Worm (Caenorhabditis elegans) whole organism, L2 larva: Measurements from ENCODE around the gene acs-22.

ENCODE experiments used
- C34F6.9 ChIP-seq: fragments of 150-350 bp; optimal IDR thresholded peaks from 2 replicates; lab custom pipeline; 2014; ENCODE audit warnings: missing biosample characterization, missing genetic modification characterization
- Y55F3AM.14 ChIP-seq: fragments of 200-800 bp; sonication (Bioruptor generic); optimal IDR thresholded peaks from 2 replicates; lab custom pipeline; 2018; ENCODE audit warnings: mild to moderate bottlenecking, missing genetic modification characterization, missing compliant biosample characterization
- ZK546.5 ChIP-seq: sonication (generic microtip); optimal IDR thresholded peaks from 2 replicates; lab custom pipeline; 2017; ENCODE audit warnings: missing biosample characterization, missing genetic modification characterization
- alr-1 ChIP-seq: fragments of 150-350 bp; optimal IDR thresholded peaks from 2 replicates; lab custom pipeline; 2014; ENCODE audit warnings: missing biosample characterization, missing genetic modification characterization
- ama-1 ChIP-seq: fragments of 150-350 bp; optimal IDR thresholded peaks from 2 replicates; lab custom pipeline; 2018; ENCODE audit warnings: inconsistent platforms
- blmp-1 ChIP-seq: sonication (generic microtip); optimal IDR thresholded peaks from 2 replicates; lab custom pipeline; 2017; ENCODE audit warnings: missing genetic modification characterization, mild to moderate bottlenecking, missing compliant biosample characterization, antibody characterized with exemption, moderate library complexity; ENCODE audit not compliant: insufficient read depth
- ceh-16 ChIP-seq: fragments of 150-350 bp; optimal IDR thresholded peaks from 2 replicates; lab custom pipeline; 2014; ENCODE audit warnings: missing biosample characterization, missing genetic modification characterization
- ceh-82 ChIP-seq: fragments of 150-350 bp; optimal IDR thresholded peaks from 2 replicates; lab custom pipeline; 2014; ENCODE audit warnings: missing biosample characterization, missing genetic modification characterization
- dmd-4 ChIP-seq: sonication (generic microtip); optimal IDR thresholded peaks from 2 replicates; lab custom pipeline; 2017; ENCODE audit warnings: missing biosample characterization, missing genetic modification characterization
- egl-27 ChIP-seq: sonication (generic microtip); optimal IDR thresholded peaks from 3 replicates; lab custom pipeline; 2017; ENCODE audit warnings: missing biosample characterization, missing genetic modification reagents, missing genetic modification characterization
- elt-1 ChIP-seq: fragments of 150-350 bp; optimal IDR thresholded peaks from 2 replicates; lab custom pipeline; 2014; ENCODE audit warnings: missing biosample characterization, missing genetic modification characterization
- fos-1 ChIP-seq: fragments of 150-350 bp; optimal IDR thresholded peaks from 2 replicates; lab custom pipeline; 2014; ENCODE audit warnings: missing biosample characterization, missing genetic modification characterization
- lin-11 ChIP-seq: fragments of 150-350 bp; sonication (generic microtip); optimal IDR thresholded peaks from 2 replicates; lab custom pipeline; 2014; ENCODE audit warnings: missing biosample characterization, missing genetic modification characterization, inconsistent platforms, mixed read lengths
- lin-13 ChIP-seq: fragments of 150-350 bp; optimal IDR thresholded peaks from 2 replicates; lab custom pipeline; 2014; ENCODE audit warnings: missing biosample characterization, missing genetic modification reagents, missing genetic modification characterization
- lsy-2 ChIP-seq, 2 experiments: fragments of 150-350 bp in 1 of 2; sonication (generic microtip) in 1 of 2; optimal IDR thresholded peaks; 2 replicates each; lab custom pipeline; 2014 to 2017; ENCODE audit warnings: missing biosample characterization in 2 of 2, missing genetic modification characterization in 2 of 2
- mbf-1 ChIP-seq: sonication (generic microtip); optimal IDR thresholded peaks from 2 replicates; lab custom pipeline; 2017; ENCODE audit warnings: missing biosample characterization, missing genetic modification characterization
- mdl-1 ChIP-seq, 2 experiments: fragments of 150-350 bp in 1 of 2; sonication (generic microtip) in 1 of 2; optimal IDR thresholded peaks; 2 replicates each; lab custom pipeline; 2017; ENCODE audit warnings: missing biosample characterization in 2 of 2, missing genetic modification characterization in 2 of 2
- nhr-11 ChIP-seq: fragments of 150-350 bp; optimal IDR thresholded peaks from 2 replicates; lab custom pipeline; 2014; ENCODE audit warnings: missing biosample characterization, missing genetic modification characterization
- nhr-129 ChIP-seq: fragments of 150-350 bp; optimal IDR thresholded peaks from 2 replicates; lab custom pipeline; 2014; ENCODE audit warnings: missing biosample characterization, missing genetic modification characterization
- nhr-21 ChIP-seq: fragments of 150-350 bp; optimal IDR thresholded peaks from 2 replicates; lab custom pipeline; 2014; ENCODE audit warnings: missing biosample characterization, missing genetic modification characterization
- nhr-237 ChIP-seq: fragments of 150-350 bp; optimal IDR thresholded peaks from 2 replicates; lab custom pipeline; 2014; ENCODE audit warnings: missing biosample characterization, missing genetic modification characterization
- nhr-25 ChIP-seq: fragments of 150-350 bp; sonication (generic microtip); optimal IDR thresholded peaks from 3 replicates; lab custom pipeline; 2014; ENCODE audit warnings: missing biosample characterization, missing genetic modification characterization
- nhr-6 ChIP-seq: fragments of 150-350 bp; optimal IDR thresholded peaks from 2 replicates; lab custom pipeline; 2014; ENCODE audit warnings: missing biosample characterization, missing genetic modification characterization
- nhr-77 ChIP-seq: fragments of 150-350 bp; optimal IDR thresholded peaks from 2 replicates; lab custom pipeline; 2014; ENCODE audit warnings: missing biosample characterization, missing genetic modification characterization
- peb-1 ChIP-seq: fragments of 150-350 bp; optimal IDR thresholded peaks from 2 replicates; lab custom pipeline; 2014; ENCODE audit warnings: missing biosample characterization, missing genetic modification characterization
- skn-1 ChIP-seq: sonication (generic microtip); optimal IDR thresholded peaks from 2 replicates; lab custom pipeline; 2017; ENCODE audit warnings: missing biosample characterization, missing genetic modification characterization
- sma-3 ChIP-seq: sonication (generic microtip); optimal IDR thresholded peaks from 2 replicates; lab custom pipeline; 2016; ENCODE audit warnings: missing genetic modification reagents, missing genetic modification characterization, missing compliant biosample characterization
- sma-9 ChIP-seq, 2 experiments: fragments of 150-350 bp in 1 of 2; sonication (generic microtip) in 1 of 2; optimal IDR thresholded peaks; 2 replicates each; lab custom pipeline; 2014 to 2016; ENCODE audit warnings: missing genetic modification characterization in 2 of 2, mild to moderate bottlenecking in 1 of 2, missing biosample characterization in 1 of 2, missing compliant biosample characterization in 1 of 2, missing genetic modification reagents in 1 of 2, moderate library complexity in 1 of 2
- unc-39 ChIP-seq: fragments of 150-350 bp; optimal IDR thresholded peaks from 2 replicates; lab custom pipeline; 2014; ENCODE audit warnings: missing biosample characterization, missing genetic modification characterization
- unc-62 ChIP-seq: fragments of 150-350 bp; optimal IDR thresholded peaks from 2 replicates; lab custom pipeline; 2014; ENCODE audit warnings: missing biosample characterization, missing genetic modification reagents, missing genetic modification characterization
- ztf-11 ChIP-seq: sonication (generic microtip); optimal IDR thresholded peaks from 2 replicates; lab custom pipeline; 2017; ENCODE audit warnings: missing biosample characterization, missing genetic modification characterization

The acs-22 gene

ce11 chrX:8921221-8921620, 9.8 kb upstream of the acs-22 start:
- no peak for TF ChIP-seq sma-3 (GFP tag; lab: Kevin White, UChicago)
- TF ChIP-seq nhr-129 (tag; lab: Kevin White, UChicago) = no peak
- TF ChIP-seq blmp-1 = no peak
- TF ChIP-seq nhr-11 (tag; lab: Kevin White, UChicago) = no peak
- TF ChIP-seq lsy-2 (tag; optimal IDR thresholded peaks at IDR 0.05; lab: Kevin White, UChicago) = no peak
- TF ChIP-seq ama-1 (lab: Kevin White, UChicago) = no peak
- no peak for TF ChIP-seq sma-9 (GFP tag; optimal IDR thresholded peaks at IDR 0.05; lab: Kevin White, UChicago)
- TF ChIP-seq sma-9 (tag; optimal IDR thresholded peaks at IDR 0.05; lab: Kevin White, UChicago) = no peak
- no peak for TF ChIP-seq skn-1 (tag; lab: Kevin White, UChicago)
- TF ChIP-seq unc-62 (GFP tag; lab: Kevin White, UChicago) = no peak
- no peak for TF ChIP-seq egl-27 (tag; lab: Kevin White, UChicago)
- no peak for TF ChIP-seq lin-13
- no peak for TF ChIP-seq ZK546.5 (tag; lab: Kevin White, UChicago)
- TF ChIP-seq fos-1 (tag; lab: Kevin White, UChicago) = no peak
- no peak for TF ChIP-seq nhr-21 (tag; lab: Kevin White, UChicago)
- no peak for TF ChIP-seq dmd-4 (tag; lab: Kevin White, UChicago)
- no peak for TF ChIP-seq peb-1 (tag; lab: Kevin White, UChicago)
- TF ChIP-seq nhr-237 (tag; lab: Kevin White, UChicago) = no peak
- TF ChIP-seq unc-39 = no peak
- TF ChIP-seq nhr-6 (tag; lab: Kevin White, UChicago) = no peak
- TF ChIP-seq nhr-25 (tag; lab: Kevin White, UChicago) = no peak

ce11 chrX:8925443-8925842, 5.5 kb upstream of the acs-22 start:
- TF ChIP-seq elt-1 (tag; lab: Kevin White, UChicago) = no peak
- TF ChIP-seq mbf-1 (tag; lab: Kevin White, UChicago) = no peak
- no peak for TF ChIP-seq sma-3 (GFP tag; lab: Kevin White, UChicago)
- no peak for TF ChIP-seq dmd-4 (tag; lab: Kevin White, UChicago)
- TF ChIP-seq C34F6.9 (tag; lab: Kevin White, UChicago) = no peak
- no peak for TF ChIP-seq alr-1 (tag; lab: Kevin White, UChicago)
- TF ChIP-seq ztf-11 (tag; lab: Kevin White, UChicago) = no peak
- no peak for TF ChIP-seq lin-11
- TF ChIP-seq nhr-129 (tag; lab: Kevin White, UChicago) = no peak

- TF ChIP-seq nhr-11 (tag; lab: Kevin White, UChicago) = peak; percentile 2
- TF ChIP-seq ceh-16 = no peak
These were observed 4.6 kb upstream of the acs-22 start for ce11 chrX:8926341-8926740.

- TF ChIP-seq dmd-4 (tag; lab: Kevin White, UChicago) = no peak
- no peak for TF ChIP-seq nhr-237 (tag; lab: Kevin White, UChicago)
- TF ChIP-seq elt-1 (tag; lab: Kevin White, UChicago) = no peak
- no peak for TF ChIP-seq lsy-2 (tag; optimal IDR thresholded peaks at IDR 0.05; lab: Kevin White, UChicago)
- TF ChIP-seq nhr-77 (tag; lab: Kevin White, UChicago) = no peak
- TF ChIP-seq ama-1 (lab: Kevin White, UChicago) = no peak
- no peak for TF ChIP-seq peb-1 (tag; lab: Kevin White, UChicago)
- TF ChIP-seq ceh-16 = no peak
These were observed 4.1 kb upstream of the acs-22 start for ce11 chrX:8926865-8927264.

- no peak for TF ChIP-seq peb-1 (tag; lab: Kevin White, UChicago)
- peak; percentile 34 for TF ChIP-seq blmp-1
These were observed 1.3 kb upstream of the acs-22 start for ce11 chrX:8929688-8930087.

- no peak for TF ChIP-seq nhr-11 (tag; lab: Kevin White, UChicago)
- no peak for TF ChIP-seq lin-13
- TF ChIP-seq elt-1 (tag; lab: Kevin White, UChicago) = no peak
- TF ChIP-seq Y55F3AM.14 (GFP tag; lab: Kevin White, UChicago) = no peak
- TF ChIP-seq mdl-1 (tag; optimal IDR thresholded peaks at IDR 0.05; lab: Kevin White, UChicago) = no peak
- TF ChIP-seq dmd-4 (tag; lab: Kevin White, UChicago) = no peak
- no peak for TF ChIP-seq nhr-25 (tag; lab: Kevin White, UChicago)
- no peak for TF ChIP-seq unc-39
- no peak for TF ChIP-seq egl-27 (tag; lab: Kevin White, UChicago)
- no peak for TF ChIP-seq blmp-1
- TF ChIP-seq alr-1 (tag; lab: Kevin White, UChicago) = no peak
- no peak for TF ChIP-seq ceh-82
- no peak for TF ChIP-seq sma-3 (GFP tag; lab: Kevin White, UChicago)
- TF ChIP-seq lsy-2 (tag; optimal IDR thresholded peaks at IDR 0.05; lab: Kevin White, UChicago) = no peak
- TF ChIP-seq ama-1 (lab: Kevin White, UChicago) = no peak
- no peak for TF ChIP-seq ztf-11 (tag; lab: Kevin White, UChicago)
These were observed 668 bp downstream of the acs-22 start for ce11 chrX:8931647-8932046.
